Worm (Caenorhabditis elegans): Measurements from ENCODE around the gene col-123.

col-123 gene

DNA sequence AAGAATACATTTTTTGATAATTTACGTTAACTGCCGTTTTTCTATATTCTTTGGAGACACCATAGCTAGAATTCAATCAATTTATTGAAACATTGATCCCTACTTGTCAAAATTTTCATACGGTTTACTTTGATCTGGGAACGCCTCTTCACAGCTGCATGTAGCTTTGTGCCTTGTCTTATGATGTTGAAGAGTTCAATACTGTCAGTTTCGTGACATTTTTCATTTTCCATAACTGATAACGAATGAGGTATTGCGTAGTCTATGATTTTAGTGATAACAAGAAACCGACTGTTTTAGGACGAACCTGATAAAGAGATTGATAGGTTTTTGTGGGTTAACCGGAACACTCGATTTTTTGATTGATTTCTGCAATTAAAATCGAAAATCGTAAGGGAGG is 20.3 kb upstream of the col-123 start (continued):
- TF ChIP-seq mxl-3 (GFP tag; optimal IDR thresholded peaks at IDR 0.05) = peak; percentile 28
- no peak for TF ChIP-seq Y75B8A.6 (GFP tag; IDR thresholded peaks at IDR 0.05)
- TF ChIP-seq zip-11 (GFP tag; IDR thresholded peaks at IDR 0.05) = no peak
- no peak for TF ChIP-seq attf-4 (tag; optimal IDR thresholded peaks at IDR 0.05)
- TF ChIP-seq mxl-2 (GFP tag; conservative IDR thresholded peaks at IDR 0.05) = no peak; the same call in 1 of the 2 replicates

DNA sequence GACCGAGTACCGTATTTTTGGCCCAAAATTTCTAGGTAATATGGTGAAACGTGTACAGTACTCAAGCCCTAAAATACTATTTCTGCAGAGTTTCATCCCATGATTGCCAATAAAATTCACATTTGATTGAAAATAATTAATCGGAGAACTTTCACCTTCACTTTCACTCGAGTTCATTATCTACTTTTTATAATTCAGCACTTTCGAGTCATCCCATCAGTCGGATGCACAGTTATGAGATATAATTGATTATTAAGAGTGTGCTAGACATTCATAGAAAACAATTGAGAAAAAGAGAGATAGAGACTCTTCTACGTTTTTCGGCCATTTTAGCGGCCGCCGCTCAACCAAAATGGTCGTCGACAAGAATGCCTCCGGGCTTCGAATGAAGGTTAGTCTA is 19.0 kb upstream of the col-123 start, which contains the start of gene fat-3:
Gene fat-3 (plus strand): TSS at position 313 of the 400 bp plus-strand sequence.
- TF ChIP-seq zip-2 (tag; optimal IDR thresholded peaks at IDR 0.05) = no peak
- no peak for TF ChIP-seq ceh-32 (tag; optimal IDR thresholded peaks at IDR 0.05; ENCODE audit: poor library complexity)
- TF ChIP-seq unc-39 (tag; optimal IDR thresholded peaks at IDR 0.05) = no peak
- no peak for TF ChIP-seq lin-29 (GFP tag; IDR thresholded peaks at IDR 0.05)
- TF ChIP-seq ceh-44 (GFP tag; IDR thresholded peaks at IDR 0.05) = no peak
- TF ChIP-seq jun-1 (tag; optimal IDR thresholded peaks at IDR 0.05) = no peak
- no peak for TF ChIP-seq Y5F2A.4 (GFP tag; optimal IDR thresholded peaks at IDR 0.05)
- TF ChIP-seq mdt-29 (GFP tag; IDR thresholded peaks at IDR 0.05) = 0 out of 2 replicates have a peak, but pooled peaks have one; percentile 10
- TF ChIP-seq attf-4 (tag; optimal IDR thresholded peaks at IDR 0.05) = no peak
- peak; percentile 31 for TF ChIP-seq pqm-1 (tag; optimal IDR thresholded peaks at IDR 0.05)
- TF ChIP-seq dve-1 (tag; optimal IDR thresholded peaks at IDR 0.05; ENCODE audit: insufficient read depth) = peak; percentile 79
- TF ChIP-seq nhr-237 (tag; optimal IDR thresholded peaks at IDR 0.05) = no peak
- no peak for TF ChIP-seq F49E8.2 (tag; optimal IDR thresholded peaks at IDR 0.05; ENCODE audit: borderline replicate concordance)
- TF ChIP-seq duxl-1 (tag; optimal IDR thresholded peaks at IDR 0.05; ENCODE audit: poor library complexity) = no peak
- no peak for TF ChIP-seq lin-38 (GFP tag; IDR thresholded peaks at IDR 0.05)
- no peak for TF ChIP-seq nhr-6 (tag; optimal IDR thresholded peaks at IDR 0.05)
- no peak for TF ChIP-seq Y48G9A.11 (GFP tag; IDR thresholded peaks at IDR 0.05)
- no peak for TF ChIP-seq snpc-1.2 (GFP tag; IDR thresholded peaks at IDR 0.05)
- TF ChIP-seq lin-1 (GFP tag; IDR thresholded peaks at IDR 0.05) = no peak
- TF ChIP-seq saeg-2 (GFP tag; IDR thresholded peaks at IDR 0.05) = no peak
- TF ChIP-seq R02D3.7 (tag; optimal IDR thresholded peaks at IDR 0.05) = no peak
- no peak for TF ChIP-seq vab-7 (GFP tag; IDR thresholded peaks at IDR 0.05)
- no peak for TF ChIP-seq mdl-1 (tag; optimal IDR thresholded peaks at IDR 0.05)
- TF ChIP-seq ceh-20 (GFP tag; IDR thresholded peaks at IDR 0.05) = no peak
- no peak for TF ChIP-seq daf-16 (GFP tag; optimal IDR thresholded peaks at IDR 0.05)
- TF ChIP-seq daf-16 (tag; optimal IDR thresholded peaks at IDR 0.05) = peak; percentile 68
- no peak for TF ChIP-seq daf-12 (tag; optimal IDR thresholded peaks at IDR 0.05)
- no peak for TF ChIP-seq zip-11 (GFP tag; IDR thresholded peaks at IDR 0.05)
- TF ChIP-seq aha-1 (tag) = no peak
- no peak for TF ChIP-seq hif-1 (tag; optimal IDR thresholded peaks at IDR 0.05)
- peak; percentile 41 for TF ChIP-seq mep-1 (tag; optimal IDR thresholded peaks at IDR 0.05)
- no peak for TF ChIP-seq unc-130 (GFP tag; optimal IDR thresholded peaks at IDR 0.05)
- TF ChIP-seq F37D6.2 (tag; optimal IDR thresholded peaks at IDR 0.05) = no peak
- no peak for TF ChIP-seq snpc-4 (tag; optimal IDR thresholded peaks at IDR 0.05)
- no peak for TF ChIP-seq D1046.2 (GFP tag; IDR thresholded peaks at IDR 0.05)
- TF ChIP-seq fos-1 (tag; optimal IDR thresholded peaks at IDR 0.05) = no peak
- TF ChIP-seq F44E2.7 (GFP tag; IDR thresholded peaks at IDR 0.05) = no peak
- no peak for TF ChIP-seq lir-3 (tag; optimal IDR thresholded peaks at IDR 0.05)
- no peak for TF ChIP-seq ZK546.5 (tag; optimal IDR thresholded peaks at IDR 0.05)
- no peak for TF ChIP-seq Y105C5A.15 (GFP tag; IDR thresholded peaks at IDR 0.05)
- TF ChIP-seq daf-19 (GFP tag; conservative IDR thresholded peaks at IDR 0.05) = no peak
- TF ChIP-seq php-3 (GFP tag; IDR thresholded peaks at IDR 0.05) = peak; percentile 82
- no peak for TF ChIP-seq nhr-102 (tag; optimal IDR thresholded peaks at IDR 0.05)
- TF ChIP-seq madf-9 (GFP tag; conservative IDR thresholded peaks at IDR 0.05) = no peak
- no peak for TF ChIP-seq unc-62 (GFP tag; optimal IDR thresholded peaks at IDR 0.05 in 1 of 2)
- no peak for TF ChIP-seq unc-62 (tag; optimal IDR thresholded peaks at IDR 0.05)
- no peak for TF ChIP-seq gei-8 (GFP tag; optimal IDR thresholded peaks at IDR 0.05)
- no peak for TF ChIP-seq lim-7 (GFP tag; IDR thresholded peaks at IDR 0.05)
